Fruit fly (Drosophila melanogaster) Kc167 (cell line): ENCODE measurements around the gene IleRS-m.

ENCODE experiments used
- Sin3A ChIP-seq: fragments of >200 bp; optimal IDR thresholded peaks from 2 replicates; lab custom pipeline; 2018; ENCODE audit warnings: missing external identifiers
- h ChIP-seq: fragments of >200 bp; optimal IDR thresholded peaks from 3 replicates; lab custom pipeline; 2018; ENCODE audit warnings: missing external identifiers
- insv ChIP-seq: fragments of >200 bp; optimal IDR thresholded peaks from 3 replicates; lab custom pipeline; 2018; ENCODE audit warnings: missing external identifiers
- psq ChIP-seq: fragments of >200 bp; optimal IDR thresholded peaks from 2 replicates; lab custom pipeline; 2017; ENCODE audit warnings: missing external identifiers
- ttk ChIP-seq: sonication (Bioruptor generic); optimal IDR thresholded peaks from 2 replicates; lab custom pipeline; 2017; ENCODE audit warnings: missing external identifiers

dm6 chr3L:16053026-16053556 is 47.0 kb upstream of the IleRS-m start:
- TF ChIP-seq ttk (lab: Kevin White, UChicago) = no peak
- TF ChIP-seq psq (lab: Kevin White, UChicago) = no peak
- TF ChIP-seq h = no peak
- no peak for TF ChIP-seq Sin3A (lab: Kevin White, UChicago)
- no peak for TF ChIP-seq insv (lab: Kevin White, UChicago)
